Fruit fly (Drosophila melanogaster) whole organism, embryonic: ENCODE data around the gene CG8119.

Experiments
- Blimp-1 ChIP-seq: fragments of 200-800 bp; sonication (Bioruptor generic); optimal IDR thresholded peaks from 3 replicates; lab custom pipeline; 2018; ENCODE audit warnings: missing biosample characterization, missing genetic modification characterization, mild to moderate bottlenecking, moderate library complexity, missing genetic modification reagents
- CG10431 ChIP-seq: fragments of 200-800 bp; sonication (Bioruptor generic); optimal IDR thresholded peaks from 3 replicates; lab custom pipeline; 2018; ENCODE audit warnings: missing biosample characterization, mild to moderate bottlenecking, missing genetic modification characterization
- CG12155 ChIP-seq: fragments of 200-800 bp; sonication (Bioruptor generic); optimal IDR thresholded peaks from 3 replicates; lab custom pipeline; 2016; ENCODE audit warnings: missing biosample characterization, missing genetic modification characterization
- CG1233 ChIP-seq: fragments of 200-800 bp; sonication (Bioruptor generic); optimal IDR thresholded peaks from 4 replicates; lab custom pipeline; 2018; ENCODE audit warnings: missing biosample characterization, mild to moderate bottlenecking, missing genetic modification characterization
- CG12769 ChIP-seq: fragments of 200-800 bp; sonication (Bioruptor generic); optimal IDR thresholded peaks from 2 replicates; lab custom pipeline; 2019; ENCODE audit warnings: missing biosample characterization, mild to moderate bottlenecking, missing genetic modification characterization, moderate library complexity
- CG14050 ChIP-seq: fragments of 200-800 bp; sonication (Bioruptor generic); IDR thresholded peaks from 3 replicates; pipeline ENCODE4 v1.3.6; 2022; ENCODE audit warnings: missing biosample characterization, missing genetic modification characterization
- CG15696 ChIP-seq: fragments of 200-800 bp; sonication (Bioruptor generic); optimal IDR thresholded peaks from 2 replicates; lab custom pipeline; 2019; ENCODE audit warnings: missing biosample characterization, mild to moderate bottlenecking, missing genetic modification characterization, moderate library complexity
- CG16813 ChIP-seq: fragments of 200-800 bp; sonication (Bioruptor generic); IDR thresholded peaks from 3 replicates; pipeline ENCODE4 v1.3.6; 2022; ENCODE audit warnings: missing biosample characterization, missing genetic modification characterization; ENCODE audit not compliant: partially characterized antibody
- CG17912 ChIP-seq: fragments of 200-800 bp; sonication (Bioruptor generic); optimal IDR thresholded peaks from 2 replicates; lab custom pipeline; 2018; ENCODE audit warnings: missing biosample characterization, mild to moderate bottlenecking, missing genetic modification characterization
- CG2199 ChIP-seq: fragments of 200-800 bp; sonication (Bioruptor generic); IDR thresholded peaks from 3 replicates; pipeline ENCODE4 v1.3.6; 2022; ENCODE audit warnings: missing biosample characterization, missing genetic modification characterization
- CG31224 ChIP-seq: fragments of 200-800 bp; sonication (Bioruptor generic); IDR thresholded peaks from 2 replicates; pipeline ENCODE4 v1.3.6; 2022; ENCODE audit warnings: missing biosample characterization, missing genetic modification characterization
- CG31365 ChIP-seq: fragments of 200-800 bp; sonication (Bioruptor generic); optimal IDR thresholded peaks from 2 replicates; lab custom pipeline; 2018; ENCODE audit warnings: missing biosample characterization, mild to moderate bottlenecking, missing genetic modification characterization
- CG34376 ChIP-seq: fragments of 200-800 bp; sonication (Bioruptor generic); optimal IDR thresholded peaks from 2 replicates; lab custom pipeline; 2018; ENCODE audit warnings: missing biosample characterization, mild to moderate bottlenecking, missing genetic modification characterization
- CG3838 ChIP-seq: fragments of 200-800 bp; sonication (Bioruptor generic); optimal IDR thresholded peaks from 3 replicates; lab custom pipeline; 2016; ENCODE audit warnings: missing biosample characterization, missing genetic modification characterization
- CG4820 ChIP-seq: fragments of 200-800 bp; sonication (Bioruptor generic); optimal IDR thresholded peaks from 3 replicates; lab custom pipeline; 2016; ENCODE audit warnings: missing biosample characterization, missing genetic modification characterization
- CG8944 ChIP-seq: fragments of 200-800 bp; sonication (Bioruptor generic); optimal IDR thresholded peaks from 3 replicates; lab custom pipeline; 2016; ENCODE audit warnings: missing biosample characterization, missing genetic modification characterization
- CG9437 ChIP-seq: fragments of 200-800 bp; sonication (Bioruptor generic); optimal IDR thresholded peaks from 2 replicates; lab custom pipeline; 2018; ENCODE audit warnings: missing biosample characterization, mild to moderate bottlenecking, missing genetic modification characterization
- CG9727 ChIP-seq: fragments of 200-800 bp; sonication (Bioruptor generic); optimal IDR thresholded peaks from 3 replicates; lab custom pipeline; 2017; ENCODE audit warnings: missing biosample characterization, mild to moderate bottlenecking, missing genetic modification characterization
- CG9876 ChIP-seq: fragments of 200-800 bp; sonication (Bioruptor generic); optimal IDR thresholded peaks from 2 replicates; lab custom pipeline; 2016; ENCODE audit warnings: missing biosample characterization, missing genetic modification characterization
- D19B ChIP-seq: fragments of 200-800 bp; sonication (Bioruptor generic); optimal IDR thresholded peaks from 2 replicates; lab custom pipeline; 2017; ENCODE audit warnings: missing biosample characterization, mild to moderate bottlenecking, missing genetic modification characterization
- Dek ChIP-seq: fragments of 200-800 bp; sonication (Bioruptor generic); optimal IDR thresholded peaks from 3 replicates; lab custom pipeline; 2019; ENCODE audit warnings: missing biosample characterization, mild to moderate bottlenecking, missing genetic modification characterization, moderate library complexity
- Dip3 ChIP-seq: fragments of 200-800 bp; sonication (Bioruptor generic); optimal IDR thresholded peaks from 3 replicates; lab custom pipeline; 2016; ENCODE audit warnings: missing biosample characterization, missing genetic modification characterization
- Ets97D ChIP-seq: fragments of 200-800 bp; sonication (Bioruptor generic); optimal IDR thresholded peaks from 3 replicates; lab custom pipeline; 2016; ENCODE audit warnings: missing biosample characterization, missing genetic modification characterization
- HHEX ChIP-seq: fragments of 200-800 bp; sonication (Bioruptor generic); optimal IDR thresholded peaks from 3 replicates; lab custom pipeline; 2017; ENCODE audit warnings: missing biosample characterization, mild to moderate bottlenecking, missing genetic modification characterization, missing genetic modification reagents
- Hr39 ChIP-seq: fragments of >200 bp; optimal IDR thresholded peaks from 2 replicates; lab custom pipeline; 2017
- NFAT ChIP-seq: fragments of 200-800 bp; sonication (Bioruptor generic); IDR thresholded peaks from 2 replicates; pipeline ENCODE4 v1.3.6; 2022; ENCODE audit warnings: missing biosample characterization, missing genetic modification characterization
- PHDP ChIP-seq: fragments of 200-800 bp; sonication (Bioruptor generic); optimal IDR thresholded peaks from 3 replicates; lab custom pipeline; 2018; ENCODE audit warnings: missing biosample characterization, mild to moderate bottlenecking, missing genetic modification characterization, moderate library complexity
- Tbp ChIP-seq: fragments of >200 bp; optimal IDR thresholded peaks from 2 replicates; lab custom pipeline; 2018; ENCODE audit warnings: missing biosample characterization, missing genetic modification characterization
- bsh ChIP-seq, 2 experiments: fragments of 200-800 bp; sonication (Bioruptor generic); optimal IDR thresholded peaks; 2 replicates each; lab custom pipeline; 2017 to 2018; ENCODE audit warnings: mild to moderate bottlenecking in 2 of 2, missing biosample characterization in 2 of 2, missing genetic modification characterization in 2 of 2, moderate library complexity in 1 of 2
- cato ChIP-seq: fragments of 200-800 bp; sonication (Bioruptor generic); optimal IDR thresholded peaks from 2 replicates; lab custom pipeline; 2016; ENCODE audit warnings: missing biosample characterization, missing genetic modification characterization, borderline replicate concordance
- caup ChIP-seq: fragments of 200-800 bp; sonication (Bioruptor generic); optimal IDR thresholded peaks from 3 replicates; lab custom pipeline; 2017; ENCODE audit warnings: missing biosample characterization, mild to moderate bottlenecking, missing genetic modification characterization, moderate library complexity; ENCODE audit not compliant: severe bottlenecking
- cg ChIP-seq: fragments of 200-800 bp; sonication (Bioruptor generic); optimal IDR thresholded peaks from 3 replicates; lab custom pipeline; 2019; ENCODE audit warnings: missing biosample characterization, mild to moderate bottlenecking, missing genetic modification characterization, moderate library complexity
- ci ChIP-seq: fragments of 200-800 bp; sonication (Bioruptor generic); IDR thresholded peaks from 3 replicates; pipeline ENCODE4 v1.3.6; 2022; ENCODE audit warnings: missing biosample characterization, missing genetic modification characterization
- dmrt99B ChIP-seq: fragments of 200-800 bp; sonication (Bioruptor generic); optimal IDR thresholded peaks from 2 replicates; lab custom pipeline; 2018; ENCODE audit warnings: missing biosample characterization, mild to moderate bottlenecking, missing genetic modification characterization, moderate library complexity
- ewg ChIP-seq: fragments of 200-800 bp; sonication (Bioruptor generic); optimal IDR thresholded peaks from 3 replicates; lab custom pipeline; 2017; ENCODE audit warnings: mild to moderate bottlenecking, missing biosample characterization, missing genetic modification reagents, missing genetic modification characterization
- gt ChIP-seq: fragments of 200-800 bp; sonication (Bioruptor generic); IDR thresholded peaks from 2 replicates; pipeline ENCODE4 v1.3.6; 2022; ENCODE audit warnings: missing biosample characterization, missing genetic modification characterization
- hb ChIP-seq: fragments of 200-800 bp; sonication (Bioruptor generic); IDR thresholded peaks from 3 replicates; pipeline ENCODE4 v1.3.6; 2022; ENCODE audit warnings: missing biosample characterization, missing genetic modification characterization; ENCODE audit not compliant: partially characterized antibody
- ken ChIP-seq: fragments of 200-800 bp; sonication (Bioruptor generic); IDR thresholded peaks from 3 replicates; pipeline ENCODE4 v1.3.6; 2022; ENCODE audit warnings: missing biosample characterization, missing genetic modification characterization
- knrl ChIP-seq: fragments of 200-800 bp; sonication (Bioruptor generic); IDR thresholded peaks from 3 replicates; pipeline ENCODE4 v1.3.6; 2022; ENCODE audit warnings: missing biosample characterization, missing genetic modification characterization; ENCODE audit not compliant: partially characterized antibody
- lbe ChIP-seq: fragments of 200-800 bp; sonication (Bioruptor generic); optimal IDR thresholded peaks from 2 replicates; lab custom pipeline; 2016; ENCODE audit warnings: missing biosample characterization, mild to moderate bottlenecking, missing genetic modification characterization
- oc ChIP-seq: fragments of 200-800 bp; sonication (Bioruptor generic); optimal IDR thresholded peaks from 2 replicates; lab custom pipeline; 2018; ENCODE audit warnings: missing biosample characterization, mild to moderate bottlenecking, missing genetic modification characterization, moderate library complexity
- ro ChIP-seq: fragments of 200-800 bp; sonication (Bioruptor generic); IDR thresholded peaks from 2 replicates; pipeline ENCODE4 v1.3.6; 2022; ENCODE audit warnings: missing biosample characterization, missing genetic modification characterization
- run ChIP-seq: fragments of 200-800 bp; sonication (Bioruptor generic); optimal IDR thresholded peaks from 3 replicates; lab custom pipeline; 2018; ENCODE audit warnings: missing biosample characterization, mild to moderate bottlenecking, missing genetic modification characterization
- sens ChIP-seq: fragments of 200-800 bp; sonication (Bioruptor generic); peaks from one replicate; lab custom pipeline; 2016; ENCODE audit warnings: missing biosample characterization, missing genetic modification characterization
- stwl ChIP-seq: fragments of 200-800 bp; sonication (Bioruptor generic); optimal IDR thresholded peaks from 3 replicates; lab custom pipeline; 2018; ENCODE audit warnings: missing biosample characterization, mild to moderate bottlenecking, missing genetic modification characterization, moderate library complexity
- tin ChIP-seq: fragments of 200-800 bp; sonication (Bioruptor generic); optimal IDR thresholded peaks from 3 replicates; lab custom pipeline; 2016; ENCODE audit warnings: missing biosample characterization, missing genetic modification characterization
- tup ChIP-seq: fragments of 200-800 bp; sonication (Bioruptor generic); optimal IDR thresholded peaks from 2 replicates; lab custom pipeline; 2016; ENCODE audit warnings: missing biosample characterization, mild to moderate bottlenecking, missing genetic modification characterization, moderate library complexity
- unpg ChIP-seq: fragments of 200-800 bp; sonication (Bioruptor generic); optimal IDR thresholded peaks from 3 replicates; lab custom pipeline; 2018; ENCODE audit warnings: missing biosample characterization, mild to moderate bottlenecking, missing genetic modification characterization, moderate library complexity
- vnd ChIP-seq: fragments of 200-800 bp; sonication (Bioruptor generic); IDR thresholded peaks from 3 replicates; pipeline ENCODE4 v1.3.6; 2022; ENCODE audit warnings: missing biosample characterization, missing genetic modification characterization; ENCODE audit not compliant: partially characterized antibody
- zen ChIP-seq: fragments of 200-800 bp; sonication (Bioruptor generic); optimal IDR thresholded peaks from 3 replicates; lab custom pipeline; 2018; ENCODE audit warnings: missing biosample characterization, mild to moderate bottlenecking, missing genetic modification characterization, moderate library complexity

The CG8119 gene

DNA sequence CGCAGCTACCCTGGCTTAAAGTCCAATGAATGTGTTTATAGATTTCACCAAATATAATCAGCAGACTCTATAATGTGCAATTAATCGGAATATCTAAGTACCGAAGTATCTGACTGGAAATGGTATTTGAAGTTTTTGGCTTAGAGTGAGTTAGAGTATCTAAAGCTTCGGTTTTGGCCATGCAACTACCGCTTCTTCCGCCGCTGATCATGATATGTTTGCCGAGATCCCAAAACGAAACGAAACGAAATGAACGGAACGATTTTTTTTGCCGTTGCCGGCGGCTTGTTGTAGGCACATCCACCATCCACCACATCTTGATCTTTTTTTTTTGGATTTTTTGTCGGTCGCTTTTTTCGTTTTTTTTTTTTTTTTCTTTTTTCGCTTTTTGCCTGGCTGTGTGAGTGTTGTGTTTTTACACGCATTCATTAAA lies 39.4 kb upstream of the CG8119 start (continued):
- TF ChIP-seq Tbp (no peak), NFAT (GFP tag; lab: Robert Waterston, UW) (peak; percentile 84), CG9437 (GFP tag; lab: Kevin White, UChicago) (peak; percentile 50), CG15696 (tag; lab: Kevin White, UChicago) (no peak), bsh (GFP tag; optimal IDR thresholded peaks at IDR 0.05; lab: Kevin White, UChicago) (peak; percentile 3 to 71), run (peak; percentile 22), unpg (GFP tag; lab: Kevin White, UChicago) (peak; percentile 74), oc (tag; lab: Kevin White, UChicago) (peak; percentile 51), ewg (peak; percentile 61), PHDP (tag; lab: Kevin White, UChicago) (peak; percentile 70), CG16813 (GFP tag; lab: Robert Waterston, UW) (no peak), CG2199 (0 out of 3 replicates have a peak, but pooled peaks have one; percentile 71), CG14050 (GFP tag; lab: Robert Waterston, UW) (peak; percentile 79), dmrt99B (tag; lab: Kevin White, UChicago) (peak; percentile 87), ci (peak; percentile 94), HHEX (peak; percentile 76), Dip3 (GFP tag; lab: Kevin White, UChicago) (peak; percentile 67), CG4820 (peak; percentile 72), caup (GFP tag; lab: Kevin White, UChicago) (peak; percentile 64), Ets97D (GFP tag; lab: Kevin White, UChicago) (peak; percentile 25), ken (peak; percentile 87), cato (GFP tag; lab: Kevin White, UChicago) (peak; percentile 67), CG12769 (tag; lab: Kevin White, UChicago) (peak; percentile 89), CG12155 (GFP tag; lab: Kevin White, UChicago) (peak; percentile 67), ro (GFP tag; lab: Robert Waterston, UW) (0 out of 2 replicates have a peak, but pooled peaks have one; percentile 48), hb (GFP tag; lab: Robert Waterston, UW) (no peak), CG31365 (tag; lab: Kevin White, UChicago) (peak; percentile 46), CG34376 (GFP tag; lab: Kevin White, UChicago) (no peak), CG8944 (GFP tag; lab: Kevin White, UChicago) (peak; percentile 72), cg (GFP tag; lab: Kevin White, UChicago) (no peak), CG31224 (GFP tag; lab: Robert Waterston, UW) (peak; percentile 77), D19B (GFP tag; lab: Kevin White, UChicago) (peak; percentile 40), CG3838 (GFP tag; lab: Kevin White, UChicago) (no peak), CG10431 (GFP tag; lab: Kevin White, UChicago) (no peak), zen (tag; lab: Kevin White, UChicago) (peak; percentile 13), CG9727 (peak; percentile 51), tup (GFP tag; lab: Kevin White, UChicago) (no peak), sens (peak; percentile 90), Dek (tag; lab: Kevin White, UChicago) (peak; percentile 77), CG9876 (GFP tag; lab: Kevin White, UChicago) (peak; percentile 49), stwl (tag; lab: Kevin White, UChicago) (no peak), Hr39 (no peak), gt (0 out of 2 replicates have a peak, but pooled peaks have one; percentile 15), knrl (GFP tag; lab: Robert Waterston, UW) (no peak), CG17912 (GFP tag; lab: Kevin White, UChicago) (no peak), Blimp-1 (GFP tag; lab: Kevin White, UChicago) (peak; percentile 67), CG1233 (GFP tag; lab: Kevin White, UChicago) (peak; percentile 54), lbe (GFP tag; lab: Kevin White, UChicago) (peak; percentile 70), vnd (GFP tag; lab: Robert Waterston, UW) (no peak), tin (peak; percentile 67)
